Worm (Caenorhabditis elegans) whole organism, late embryonic: ENCODE data around the gene W09D6.4.

Experiments used
- C08G9.2 ChIP-seq: sonication (generic microtip); optimal IDR thresholded peaks from 2 replicates; lab custom pipeline; 2016; ENCODE audit warnings: mild to moderate bottlenecking, missing genetic modification characterization, moderate library complexity, missing compliant biosample characterization
- F13H6.1 ChIP-seq: sonication (generic microtip); optimal IDR thresholded peaks from 2 replicates; lab custom pipeline; 2016; ENCODE audit warnings: missing genetic modification characterization, missing compliant biosample characterization
- K09A11.1 ChIP-seq: sonication (generic microtip); optimal IDR thresholded peaks from 2 replicates; lab custom pipeline; 2017; ENCODE audit warnings: antibody characterized with exemption, mild to moderate bottlenecking, missing genetic modification characterization, missing compliant biosample characterization; ENCODE audit not compliant: insufficient read depth
- Y22D7AL.16 ChIP-seq: sonication (generic microtip); optimal IDR thresholded peaks from 2 replicates; lab custom pipeline; 2016; ENCODE audit warnings: missing genetic modification characterization, missing compliant biosample characterization
- ahr-1 ChIP-seq: sonication (generic microtip); optimal IDR thresholded peaks from 2 replicates; lab custom pipeline; 2016; ENCODE audit warnings: missing genetic modification characterization, missing compliant biosample characterization
- ceh-14 ChIP-seq: sonication (generic microtip); optimal IDR thresholded peaks from 2 replicates; lab custom pipeline; 2016; ENCODE audit warnings: missing genotype, missing genetic modification characterization, missing compliant biosample characterization
- ceh-18 ChIP-seq: sonication (generic microtip); optimal IDR thresholded peaks from 2 replicates; lab custom pipeline; 2016; ENCODE audit warnings: missing genetic modification characterization, missing compliant biosample characterization
- ceh-2 ChIP-seq: sonication (generic microtip); optimal IDR thresholded peaks from 2 replicates; lab custom pipeline; 2016; ENCODE audit warnings: missing genotype, missing genetic modification characterization, missing compliant biosample characterization
- ceh-30 ChIP-seq: fragments of 150-350 bp; optimal IDR thresholded peaks from 2 replicates; lab custom pipeline; 2014; ENCODE audit warnings: missing biosample characterization, missing genetic modification characterization
- ceh-31 ChIP-seq: sonication (generic microtip); optimal IDR thresholded peaks from 2 replicates; lab custom pipeline; 2016; ENCODE audit warnings: missing genetic modification characterization, missing compliant biosample characterization
- ceh-34 ChIP-seq: sonication (generic microtip); optimal IDR thresholded peaks from 2 replicates; lab custom pipeline; 2016; ENCODE audit warnings: mild to moderate bottlenecking, missing genetic modification characterization, missing compliant biosample characterization
- ceh-6 ChIP-seq: fragments of 200-800 bp; sonication (Bioruptor generic); optimal IDR thresholded peaks from 2 replicates; lab custom pipeline; 2018; ENCODE audit warnings: mild to moderate bottlenecking, missing genetic modification characterization, missing compliant biosample characterization
- elt-2 ChIP-seq: sonication (generic microtip); optimal IDR thresholded peaks from 2 replicates; lab custom pipeline; 2016; ENCODE audit warnings: missing genetic modification reagents, missing genetic modification characterization, missing compliant biosample characterization
- elt-4 ChIP-seq: sonication (generic microtip); optimal IDR thresholded peaks from 2 replicates; lab custom pipeline; 2016; ENCODE audit warnings: missing genetic modification characterization, missing compliant biosample characterization
- ets-4 ChIP-seq: sonication (generic microtip); optimal IDR thresholded peaks from 2 replicates; lab custom pipeline; 2016; ENCODE audit warnings: missing genetic modification characterization, missing compliant biosample characterization
- eyg-1 ChIP-seq: sonication (generic microtip); optimal IDR thresholded peaks from 2 replicates; lab custom pipeline; 2016; ENCODE audit warnings: missing genotype, missing genetic modification characterization, missing compliant biosample characterization
- gmeb-2 ChIP-seq: sonication (generic microtip); optimal IDR thresholded peaks from 2 replicates; lab custom pipeline; 2016; ENCODE audit warnings: missing genetic modification characterization, inconsistent platforms, missing compliant biosample characterization
- hlh-13 ChIP-seq: fragments of 200-800 bp; sonication (Bioruptor generic); optimal IDR thresholded peaks from 2 replicates; lab custom pipeline; 2018; ENCODE audit warnings: mild to moderate bottlenecking, missing genetic modification characterization, missing compliant biosample characterization
- hlh-30 ChIP-seq: sonication (generic microtip); optimal IDR thresholded peaks from 2 replicates; lab custom pipeline; 2017; ENCODE audit warnings: antibody characterized with exemption, missing genetic modification characterization, missing compliant biosample characterization; ENCODE audit not compliant: insufficient read depth
- lim-6 ChIP-seq: sonication (generic microtip); optimal IDR thresholded peaks from 2 replicates; lab custom pipeline; 2016; ENCODE audit warnings: missing genetic modification characterization, missing compliant biosample characterization
- lin-11 ChIP-seq: fragments of 200-800 bp; sonication (Bioruptor generic); optimal IDR thresholded peaks from 2 replicates; lab custom pipeline; 2018; ENCODE audit warnings: mild to moderate bottlenecking, missing genetic modification characterization, missing compliant biosample characterization
- madf-2 ChIP-seq: sonication (generic microtip); optimal IDR thresholded peaks from 2 replicates; lab custom pipeline; 2017; ENCODE audit warnings: missing genetic modification characterization, missing compliant biosample characterization
- nfya-1 ChIP-seq: sonication (generic microtip); optimal IDR thresholded peaks from 2 replicates; lab custom pipeline; 2017; ENCODE audit warnings: missing genetic modification characterization, mild to moderate bottlenecking, missing compliant biosample characterization, antibody characterized with exemption, moderate library complexity
- nhr-11 ChIP-seq: fragments of 150-350 bp; optimal IDR thresholded peaks from 2 replicates; lab custom pipeline; 2014; ENCODE audit warnings: missing biosample characterization, missing genetic modification characterization
- nhr-232 ChIP-seq: sonication (generic microtip); optimal IDR thresholded peaks from 2 replicates; lab custom pipeline; 2016; ENCODE audit warnings: missing genetic modification characterization, missing compliant biosample characterization
- npax-4 ChIP-seq: sonication (generic microtip); optimal IDR thresholded peaks from 2 replicates; lab custom pipeline; 2016; ENCODE audit warnings: missing genetic modification characterization, missing compliant biosample characterization
- odd-2 ChIP-seq: sonication (generic microtip); optimal IDR thresholded peaks from 2 replicates; lab custom pipeline; 2017; ENCODE audit warnings: antibody characterized with exemption, mild to moderate bottlenecking, missing genetic modification characterization, missing compliant biosample characterization
- pag-3 ChIP-seq: sonication (generic microtip); optimal IDR thresholded peaks from 2 replicates; lab custom pipeline; 2016; ENCODE audit warnings: missing compliant biosample characterization, missing genetic modification characterization, borderline replicate concordance
- pax-1 ChIP-seq: fragments of 150-350 bp; optimal IDR thresholded peaks from 2 replicates; lab custom pipeline; 2014; ENCODE audit warnings: missing biosample characterization, missing genetic modification characterization
- pha-4 ChIP-seq: fragments of 150-350 bp; optimal IDR thresholded peaks from 2 replicates; lab custom pipeline; 2018; ENCODE audit warnings: missing biosample characterization, missing genetic modification reagents, missing genetic modification characterization
- pros-1 ChIP-seq: fragments of 150-350 bp; optimal IDR thresholded peaks from 2 replicates; lab custom pipeline; 2014; ENCODE audit warnings: missing biosample characterization, missing genetic modification reagents, missing genetic modification characterization
- rnt-1 ChIP-seq: sonication (generic microtip); optimal IDR thresholded peaks from 2 replicates; lab custom pipeline; 2016; ENCODE audit warnings: missing genetic modification characterization, missing compliant biosample characterization
- sdc-2 ChIP-seq: sonication (generic microtip); optimal IDR thresholded peaks from 2 replicates; lab custom pipeline; 2016; ENCODE audit warnings: missing genotype, missing genetic modification characterization, missing compliant biosample characterization
- tbx-2 ChIP-seq: sonication (generic microtip); optimal IDR thresholded peaks from 2 replicates; lab custom pipeline; 2016; ENCODE audit warnings: missing genetic modification characterization, missing compliant biosample characterization
- tbx-7 ChIP-seq: sonication (generic microtip); optimal IDR thresholded peaks from 2 replicates; lab custom pipeline; 2016; ENCODE audit warnings: missing genotype, missing genetic modification characterization, missing compliant biosample characterization
- ttx-3 ChIP-seq: sonication (generic microtip); optimal IDR thresholded peaks from 2 replicates; lab custom pipeline; 2016; ENCODE audit warnings: missing genetic modification reagents, missing genetic modification characterization, missing compliant biosample characterization
- unc-3 ChIP-seq, 2 experiments: fragments of 200-800 bp in 1 of 2; sonication (Bioruptor generic) in 1 of 2; sonication (generic microtip) in 1 of 2; conservative IDR thresholded peaks in 1 of 2; optimal IDR thresholded peaks in 1 of 2; 2 replicates each; pipeline versions ENCODE4 v1.3.6 to Lab custom; 2016 to 2022; ENCODE audit warnings: missing compliant biosample characterization in 2 of 2, missing genetic modification characterization in 2 of 2, missing genetic modification reagents in 1 of 2
- unc-55 ChIP-seq: sonication (generic microtip); optimal IDR thresholded peaks from 2 replicates; lab custom pipeline; 2017; ENCODE audit warnings: missing biosample characterization, missing genetic modification reagents, missing genetic modification characterization
- unc-86 ChIP-seq: sonication (generic microtip); optimal IDR thresholded peaks from 2 replicates; lab custom pipeline; 2016; ENCODE audit warnings: missing genetic modification characterization, missing compliant biosample characterization
- zip-5 ChIP-seq: sonication (generic microtip); optimal IDR thresholded peaks from 2 replicates; lab custom pipeline; 2016; ENCODE audit warnings: missing genetic modification characterization, missing compliant biosample characterization

Gene W09D6.4

ce11 chrIII:11054032-11054431, 25.5 kb upstream of the W09D6.4 start:
- TF ChIP-seq pax-1 (no peak), nfya-1 (peak; percentile 97), lin-11 (no peak), zip-5 (tag; lab: Kevin White, UChicago) (no peak)

DNA sequence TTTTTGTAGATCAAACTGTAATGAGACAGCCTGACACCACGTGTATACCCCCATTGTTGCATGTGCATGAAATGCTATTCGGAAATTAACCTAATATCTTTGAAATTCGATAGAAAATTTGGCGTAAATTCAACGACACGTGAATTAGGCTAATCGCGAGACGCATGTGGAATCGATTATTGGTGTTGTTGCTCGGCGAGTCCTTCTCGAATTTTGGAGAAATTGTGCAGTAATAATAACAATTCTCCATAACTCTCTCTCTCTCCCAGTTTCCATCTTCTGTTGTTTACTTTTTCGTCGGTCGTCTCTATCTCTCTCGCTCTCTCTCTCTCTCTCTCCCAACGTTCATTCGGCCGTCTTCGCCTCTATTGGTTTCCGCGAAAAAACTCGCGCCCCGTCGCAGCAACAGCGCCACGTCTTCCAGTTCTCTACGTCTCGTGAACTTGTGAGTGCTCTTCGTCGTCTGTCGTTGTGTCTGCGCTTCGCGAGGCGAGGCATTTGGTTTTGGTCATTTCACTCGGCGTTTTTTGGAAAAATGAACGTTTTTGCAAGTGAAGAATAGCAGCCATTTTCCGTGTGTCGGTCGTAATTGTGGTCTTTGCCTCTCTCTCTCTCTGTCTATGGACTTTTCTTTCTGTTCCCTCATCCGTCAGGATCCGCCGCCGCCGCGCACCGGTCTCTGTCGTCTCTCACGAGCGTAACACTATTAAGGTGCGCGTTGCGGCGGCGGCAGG, 24.8 kb upstream of the W09D6.4 start:
- TF ChIP-seq K09A11.1 (no peak), npax-4 (tag; lab: Kevin White, UChicago) (no peak), hlh-13 (no peak), hlh-30 (tag; lab: Kevin White, UChicago) (no peak), nfya-1 (peak; percentile 65), pros-1 (peak; percentile 1), ceh-34 (tag; lab: Kevin White, UChicago) (peak; percentile 50), C08G9.2 (tag; lab: Kevin White, UChicago) (peak; percentile 8), nhr-232 (tag; lab: Kevin White, UChicago) (no peak), nhr-11 (tag; lab: Kevin White, UChicago) (no peak), ahr-1 (tag; lab: Kevin White, UChicago) (no peak), ttx-3 (tag; lab: Kevin White, UChicago) (no peak), unc-55 (GFP tag; lab: Kevin White, UChicago) (peak; percentile 31), ceh-14 (tag; lab: Kevin White, UChicago) (peak; percentile 45), ceh-31 (tag; lab: Kevin White, UChicago) (peak; percentile 42), tbx-7 (tag; lab: Kevin White, UChicago) (no peak), ceh-2 (peak; percentile 25)

- TF ChIP-seq unc-3 (GFP tag; conservative IDR thresholded peaks at IDR 0.05; lab: Robert Waterston, UW) (no peak), unc-3 (tag; optimal IDR thresholded peaks at IDR 0.05; lab: Kevin White, UChicago) (no peak), elt-2 (peak; percentile 71), pag-3 (tag; lab: Kevin White, UChicago) (no peak), ceh-18 (tag; lab: Kevin White, UChicago) (no peak)
- TF ChIP-seq, all 69 proteins: peak for 1
These were observed 19.8 kb upstream of the W09D6.4 start for ce11 chrIII:11059775-11060174.

ce11 chrIII:11063259-11063658, 16.3 kb upstream of the W09D6.4 start, which contains the start of gene rsa-2:
rsa-2 (plus strand) TSS chrIII:11063479.
- peak; percentile 34 for TF ChIP-seq elt-2
- TF ChIP-seq pros-1, result no peak
- peak; percentile 24 for TF ChIP-seq nfya-1
- TF ChIP-seq tbx-2 (tag; lab: Kevin White, UChicago), result peak; percentile 21
- TF ChIP-seq ceh-14 (tag; lab: Kevin White, UChicago), result no peak
- TF ChIP-seq ceh-30 (tag; lab: Kevin White, UChicago), result peak; percentile 20
- TF ChIP-seq ceh-6 (GFP tag; lab: Kevin White, UChicago), result no peak

DNA sequence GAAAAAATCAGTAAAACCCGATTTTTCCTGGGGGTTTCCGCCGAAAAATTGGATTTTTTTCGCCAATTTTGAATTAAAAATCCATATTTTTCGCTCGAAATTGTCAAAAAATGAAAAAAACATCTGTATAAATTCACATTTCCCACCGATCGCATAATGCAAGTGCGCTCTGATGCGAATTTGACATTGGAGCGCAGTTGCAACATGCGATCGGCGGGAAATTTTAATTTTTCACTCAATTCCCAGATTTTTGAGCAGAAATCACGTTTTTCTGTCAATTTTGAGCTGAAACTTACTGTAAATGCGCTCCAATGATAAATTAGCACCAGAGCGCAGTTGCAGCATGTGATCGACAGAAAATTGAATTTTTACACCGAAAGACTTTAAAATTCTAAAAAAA, 15.0 kb upstream of the W09D6.4 start:
- TF ChIP-seq unc-86 (tag; lab: Kevin White, UChicago) (no peak), ets-4 (tag; lab: Kevin White, UChicago) (no peak), sdc-2 (tag; lab: Kevin White, UChicago) (no peak), elt-4 (tag; lab: Kevin White, UChicago) (no peak), pha-4 (tag; lab: Kevin White, UChicago) (no peak), Y22D7AL.16 (tag; lab: Kevin White, UChicago) (no peak), lim-6 (no peak), ceh-2 (no peak), rnt-1 (tag; lab: Kevin White, UChicago) (no peak), madf-2 (tag; lab: Kevin White, UChicago) (no peak), odd-2 (tag; lab: Kevin White, UChicago) (no peak), F13H6.1 (no peak), gmeb-2 (tag; lab: Kevin White, UChicago) (no peak), ceh-30 (tag; lab: Kevin White, UChicago) (no peak), eyg-1 (no peak), nhr-11 (tag; lab: Kevin White, UChicago) (no peak)
